Worm (Caenorhabditis elegans) whole organism, late embryonic: ENCODE measurements around the gene mtrr-1.
A peak's percentile ranks its signal among the peaks of the same experiment; 100 is the strongest.

ENCODE experiments used
- C38D4.7 ChIP-seq: fragments of 200-800 bp; sonication (Bioruptor generic); optimal IDR thresholded peaks from 2 replicates; lab custom pipeline; 2018; ENCODE audit warnings: mild to moderate bottlenecking, missing genetic modification characterization, moderate library complexity, missing compliant biosample characterization
- Y22D7AL.16 ChIP-seq: sonication (generic microtip); optimal IDR thresholded peaks from 2 replicates; lab custom pipeline; 2016; ENCODE audit warnings: missing genetic modification characterization, missing compliant biosample characterization
- ama-1 ChIP-seq: fragments of 150-350 bp; optimal IDR thresholded peaks from 2 replicates; lab custom pipeline; 2014
- ceh-22 ChIP-seq: sonication (generic microtip); optimal IDR thresholded peaks from 2 replicates; lab custom pipeline; 2017; ENCODE audit warnings: missing biosample characterization, missing genetic modification characterization
- ceh-24 ChIP-seq: sonication (generic microtip); optimal IDR thresholded peaks from 2 replicates; lab custom pipeline; 2016; ENCODE audit warnings: mild to moderate bottlenecking, missing genetic modification characterization, missing compliant biosample characterization
- ceh-30 ChIP-seq: fragments of 150-350 bp; optimal IDR thresholded peaks from 2 replicates; lab custom pipeline; 2014; ENCODE audit warnings: missing biosample characterization, missing genetic modification characterization
- ceh-31 ChIP-seq: sonication (generic microtip); optimal IDR thresholded peaks from 2 replicates; lab custom pipeline; 2016; ENCODE audit warnings: missing genetic modification characterization, missing compliant biosample characterization
- ceh-34 ChIP-seq: sonication (generic microtip); optimal IDR thresholded peaks from 2 replicates; lab custom pipeline; 2016; ENCODE audit warnings: mild to moderate bottlenecking, missing genetic modification characterization, missing compliant biosample characterization
- ceh-45 ChIP-seq: fragments of 200-800 bp; sonication (Bioruptor generic); IDR thresholded peaks from 2 replicates; pipeline ENCODE4 v1.3.6; 2022; ENCODE audit warnings: missing genetic modification reagents, missing genetic modification characterization, missing compliant biosample characterization
- ceh-6 ChIP-seq: fragments of 200-800 bp; sonication (Bioruptor generic); optimal IDR thresholded peaks from 2 replicates; lab custom pipeline; 2018; ENCODE audit warnings: mild to moderate bottlenecking, missing genetic modification characterization, missing compliant biosample characterization
- ceh-9 ChIP-seq: sonication (generic microtip); optimal IDR thresholded peaks from 2 replicates; lab custom pipeline; 2016; ENCODE audit warnings: mild to moderate bottlenecking, missing genetic modification characterization, inconsistent platforms, missing compliant biosample characterization
- elt-2 ChIP-seq: sonication (generic microtip); optimal IDR thresholded peaks from 2 replicates; lab custom pipeline; 2016; ENCODE audit warnings: missing genetic modification reagents, missing genetic modification characterization, missing compliant biosample characterization
- ets-4 ChIP-seq: sonication (generic microtip); optimal IDR thresholded peaks from 2 replicates; lab custom pipeline; 2016; ENCODE audit warnings: missing genetic modification characterization, missing compliant biosample characterization
- eyg-1 ChIP-seq: sonication (generic microtip); optimal IDR thresholded peaks from 2 replicates; lab custom pipeline; 2016; ENCODE audit warnings: missing genotype, missing genetic modification characterization, missing compliant biosample characterization
- gmeb-2 ChIP-seq: sonication (generic microtip); optimal IDR thresholded peaks from 2 replicates; lab custom pipeline; 2016; ENCODE audit warnings: missing genetic modification characterization, inconsistent platforms, missing compliant biosample characterization
- hlh-30 ChIP-seq: sonication (generic microtip); optimal IDR thresholded peaks from 2 replicates; lab custom pipeline; 2017; ENCODE audit warnings: antibody characterized with exemption, missing genetic modification characterization, missing compliant biosample characterization; ENCODE audit not compliant: insufficient read depth
- hlh-8 ChIP-seq: sonication (generic microtip); optimal IDR thresholded peaks from 2 replicates; lab custom pipeline; 2016; ENCODE audit warnings: missing genotype, missing genetic modification characterization, missing compliant biosample characterization
- lim-6 ChIP-seq: sonication (generic microtip); optimal IDR thresholded peaks from 2 replicates; lab custom pipeline; 2016; ENCODE audit warnings: missing genetic modification characterization, missing compliant biosample characterization
- lin-11 ChIP-seq: fragments of 200-800 bp; sonication (Bioruptor generic); optimal IDR thresholded peaks from 2 replicates; lab custom pipeline; 2018; ENCODE audit warnings: mild to moderate bottlenecking, missing genetic modification characterization, missing compliant biosample characterization
- madf-2 ChIP-seq: sonication (generic microtip); optimal IDR thresholded peaks from 2 replicates; lab custom pipeline; 2017; ENCODE audit warnings: missing genetic modification characterization, missing compliant biosample characterization
- mec-3 ChIP-seq: sonication (generic microtip); optimal IDR thresholded peaks from 2 replicates; lab custom pipeline; 2016; ENCODE audit warnings: borderline replicate concordance, missing genetic modification characterization, missing compliant biosample characterization
- nfya-1 ChIP-seq: sonication (generic microtip); optimal IDR thresholded peaks from 2 replicates; lab custom pipeline; 2017; ENCODE audit warnings: missing genetic modification characterization, mild to moderate bottlenecking, missing compliant biosample characterization, antibody characterized with exemption, moderate library complexity
- nhr-232 ChIP-seq: sonication (generic microtip); optimal IDR thresholded peaks from 2 replicates; lab custom pipeline; 2016; ENCODE audit warnings: missing genetic modification characterization, missing compliant biosample characterization
- npax-4 ChIP-seq: sonication (generic microtip); optimal IDR thresholded peaks from 2 replicates; lab custom pipeline; 2016; ENCODE audit warnings: missing genetic modification characterization, missing compliant biosample characterization
- pat-9 ChIP-seq: fragments of 200-800 bp; sonication (Bioruptor generic); optimal IDR thresholded peaks from 2 replicates; lab custom pipeline; 2018; ENCODE audit warnings: mild to moderate bottlenecking, missing genetic modification characterization, moderate library complexity, missing compliant biosample characterization
- pros-1 ChIP-seq: fragments of 150-350 bp; optimal IDR thresholded peaks from 2 replicates; lab custom pipeline; 2014; ENCODE audit warnings: missing biosample characterization, missing genetic modification reagents, missing genetic modification characterization
- sox-4 ChIP-seq: sonication (generic microtip); optimal IDR thresholded peaks from 2 replicates; lab custom pipeline; 2017; ENCODE audit warnings: mild to moderate bottlenecking, missing genetic modification characterization, inconsistent platforms, missing compliant biosample characterization
- tbx-2 ChIP-seq: sonication (generic microtip); optimal IDR thresholded peaks from 2 replicates; lab custom pipeline; 2016; ENCODE audit warnings: missing genetic modification characterization, missing compliant biosample characterization
- tbx-7 ChIP-seq: sonication (generic microtip); optimal IDR thresholded peaks from 2 replicates; lab custom pipeline; 2016; ENCODE audit warnings: missing genotype, missing genetic modification characterization, missing compliant biosample characterization
- ttx-3 ChIP-seq: sonication (generic microtip); optimal IDR thresholded peaks from 2 replicates; lab custom pipeline; 2016; ENCODE audit warnings: missing genetic modification reagents, missing genetic modification characterization, missing compliant biosample characterization
- unc-3 ChIP-seq, 2 experiments: fragments of 200-800 bp in 1 of 2; sonication (Bioruptor generic) in 1 of 2; sonication (generic microtip) in 1 of 2; conservative IDR thresholded peaks in 1 of 2; optimal IDR thresholded peaks in 1 of 2; 2 replicates each; pipeline versions ENCODE4 v1.3.6 to Lab custom; 2016 to 2022; ENCODE audit warnings: missing compliant biosample characterization in 2 of 2, missing genetic modification characterization in 2 of 2, missing genetic modification reagents in 1 of 2
- unc-42 ChIP-seq: sonication (generic microtip); optimal IDR thresholded peaks from 2 replicates; lab custom pipeline; 2016; ENCODE audit warnings: missing genotype, missing genetic modification characterization, missing compliant biosample characterization
- unc-55 ChIP-seq: sonication (generic microtip); optimal IDR thresholded peaks from 2 replicates; lab custom pipeline; 2017; ENCODE audit warnings: missing biosample characterization, missing genetic modification reagents, missing genetic modification characterization

The mtrr-1 gene

DNA sequence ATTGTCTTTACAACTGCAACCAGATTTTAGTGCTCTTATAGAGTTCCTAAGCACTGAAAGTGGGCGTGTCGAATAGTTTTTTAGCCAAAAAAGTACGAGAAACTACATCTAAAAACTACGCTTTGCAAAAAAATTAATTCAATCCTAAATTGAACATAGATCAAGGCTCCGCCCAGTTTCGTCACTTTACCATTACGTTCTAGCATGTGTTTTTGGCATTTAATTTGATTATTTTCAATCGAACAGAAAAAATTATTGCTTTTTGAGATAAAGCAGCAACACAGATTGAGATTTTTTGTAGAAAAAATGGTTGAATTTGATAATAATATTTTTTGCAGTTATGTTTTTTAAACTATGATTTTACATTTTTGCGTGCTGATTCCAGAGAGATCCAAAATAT, 31.6 kb upstream of the mtrr-1 start, which contains the start of gene nlp-82:
nlp-82 (minus strand) TSS at position 101 of the 400 bp plus-strand sequence.
- TF ChIP-seq ceh-6 (GFP tag; lab: Kevin White, UChicago): no peak
- TF ChIP-seq eyg-1 (tag; lab: Kevin White, UChicago): no peak
- TF ChIP-seq tbx-7: no peak
- TF ChIP-seq pat-9 (tag; lab: Kevin White, UChicago): no peak
- no peak for TF ChIP-seq C38D4.7
- TF ChIP-seq npax-4 (tag; lab: Kevin White, UChicago): no peak
- no peak for TF ChIP-seq lim-6 (tag; lab: Kevin White, UChicago)
- no peak for TF ChIP-seq ttx-3 (tag; lab: Kevin White, UChicago)
- no peak for TF ChIP-seq ceh-31
- TF ChIP-seq elt-2: no peak
- TF ChIP-seq, all 69 proteins: peak for 0

DNA sequence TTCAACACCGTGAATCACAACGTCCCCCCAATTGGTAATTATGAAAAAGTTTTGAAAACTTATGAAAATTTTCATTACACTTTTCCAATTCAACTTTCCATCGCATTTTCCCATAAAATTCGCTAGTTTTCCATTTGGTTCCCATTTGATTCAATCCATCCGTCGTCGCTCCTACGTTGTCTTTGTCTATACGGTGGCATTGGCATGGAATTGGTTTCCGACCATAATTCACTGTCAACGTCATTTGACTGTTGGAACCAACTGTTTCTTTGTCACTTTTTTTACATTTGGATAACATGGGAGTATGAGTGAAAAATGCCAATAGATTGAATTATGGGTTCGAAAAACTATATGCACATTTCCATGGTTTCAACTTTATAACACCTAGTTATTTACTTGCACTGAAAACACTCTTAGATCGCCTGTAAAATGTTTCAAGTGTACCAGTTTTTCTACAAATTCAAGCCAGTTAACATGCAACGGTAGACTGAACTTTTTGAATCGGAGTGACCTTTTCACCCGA, 27.7 kb upstream of the mtrr-1 start:
- TF ChIP-seq hlh-8 (no peak), sox-4 (no peak), ceh-6 (GFP tag; lab: Kevin White, UChicago) (peak; percentile 17), madf-2 (tag; lab: Kevin White, UChicago) (peak; percentile 25), tbx-2 (no peak), ceh-34 (tag; lab: Kevin White, UChicago) (no peak), ceh-45 (GFP tag; lab: Robert Waterston, UW) (no peak), ceh-30 (tag; lab: Kevin White, UChicago) (no peak), ceh-24 (tag; lab: Kevin White, UChicago) (peak; percentile 9)

DNA sequence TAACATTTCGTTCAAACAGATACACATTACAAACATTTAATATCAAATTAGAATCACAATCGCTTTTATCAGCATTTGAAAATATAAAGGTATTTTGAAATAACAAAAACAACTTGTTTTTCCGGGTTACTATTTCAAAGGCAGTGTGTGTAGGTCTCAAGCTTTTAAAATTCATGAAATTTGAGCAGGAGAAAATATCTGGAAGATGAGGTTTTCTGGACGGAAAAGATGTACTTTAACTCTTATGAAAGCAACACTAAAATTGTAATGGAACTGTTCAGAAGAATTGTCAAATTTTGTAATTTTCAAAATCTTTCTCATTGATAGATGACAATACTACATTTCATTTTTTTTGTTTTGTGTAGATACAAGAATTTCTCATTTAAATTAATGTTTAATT, 27.2 kb upstream of the mtrr-1 start:
- TF ChIP-seq ceh-30 (tag; lab: Kevin White, UChicago) (no peak), ama-1 (lab: Kevin White, UChicago) (peak; percentile 68), gmeb-2 (tag; lab: Kevin White, UChicago) (no peak)
- TF ChIP-seq, all 69 proteins: peak for 1

DNA sequence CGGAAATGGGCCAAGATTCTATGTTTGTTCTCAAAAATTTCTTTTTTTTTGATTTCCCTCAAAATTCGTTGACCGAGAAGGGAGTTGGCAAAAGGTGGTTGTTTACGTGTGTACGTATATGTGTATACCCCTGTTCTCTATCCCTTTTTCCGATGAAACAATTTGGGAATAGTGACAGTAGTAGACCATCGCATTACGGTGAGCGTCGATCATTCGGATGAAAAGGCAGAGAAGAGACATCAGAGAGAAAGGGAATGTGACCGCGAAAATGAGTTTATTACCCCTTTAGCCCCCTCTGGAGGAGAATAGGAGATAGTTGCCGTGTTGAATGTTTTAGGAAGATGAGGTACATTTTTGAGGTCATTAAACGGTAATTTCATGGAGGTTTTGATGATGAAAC, 25.7 kb upstream of the mtrr-1 start:
- peak; percentile 65 for TF ChIP-seq ama-1 (lab: Kevin White, UChicago)
- TF ChIP-seq hlh-30 (tag; lab: Kevin White, UChicago): no peak
- TF ChIP-seq ceh-22 (tag; lab: Kevin White, UChicago): no peak
- no peak for TF ChIP-seq ceh-9 (tag; lab: Kevin White, UChicago)
- TF ChIP-seq nfya-1 (tag; lab: Kevin White, UChicago): peak; percentile 5
- TF ChIP-seq unc-55: peak; percentile 19

DNA sequence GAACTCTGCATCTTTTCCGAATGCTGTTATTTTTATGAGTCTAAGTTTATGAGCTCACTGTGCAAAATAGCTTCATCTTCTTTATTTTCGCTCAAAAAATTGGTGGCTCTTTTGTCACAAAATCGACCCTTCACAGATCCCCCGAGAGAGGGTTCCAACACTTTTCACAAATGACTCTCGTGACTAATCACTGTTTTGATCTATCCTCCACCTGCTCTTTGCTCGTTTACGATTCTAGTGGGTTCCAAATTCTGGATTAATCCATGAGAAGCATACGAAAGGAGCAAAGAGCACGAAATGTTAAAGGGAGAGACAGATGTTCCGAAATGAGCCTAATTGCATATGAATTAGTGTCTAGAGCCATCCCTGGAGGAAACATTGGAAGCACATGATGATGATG, 24.4 kb upstream of the mtrr-1 start:
- TF ChIP-seq ets-4 (tag; lab: Kevin White, UChicago): no peak
- no peak for TF ChIP-seq unc-55
- TF ChIP-seq unc-42 (tag; lab: Kevin White, UChicago): peak; percentile 5
- no peak for TF ChIP-seq nhr-232 (tag; lab: Kevin White, UChicago)
- no peak for TF ChIP-seq unc-3 (GFP tag; conservative IDR thresholded peaks at IDR 0.05; lab: Robert Waterston, UW)
- TF ChIP-seq unc-3 (tag; optimal IDR thresholded peaks at IDR 0.05; lab: Kevin White, UChicago): peak; percentile 16
- no peak for TF ChIP-seq mec-3 (tag; lab: Kevin White, UChicago)
- TF ChIP-seq tbx-2: no peak
- no peak for TF ChIP-seq pros-1 (tag; lab: Kevin White, UChicago)
- no peak for TF ChIP-seq lin-11 (tag; lab: Kevin White, UChicago)
- TF ChIP-seq ceh-9 (tag; lab: Kevin White, UChicago): no peak
- TF ChIP-seq Y22D7AL.16 (tag; lab: Kevin White, UChicago): no peak
